Worm (Caenorhabditis elegans) whole organism, young adult: Measurements from ENCODE around the gene F55F10.1.
"Not testable (repeated sequence)": the region's sequence is repeated elsewhere in the genome, so short reads cannot be mapped to it uniquely, and the experiment has no call there.

Experiments used
- B0019.2 ChIP-seq: fragments of 200-800 bp; sonication (Bioruptor generic); conservative IDR thresholded peaks from 2 replicates; pipeline ENCODE4 v1.3.6; 2022; ENCODE audit warnings: missing genetic modification reagents, missing genetic modification characterization, missing compliant biosample characterization
- B0336.3 ChIP-seq: fragments of 200-800 bp; sonication (Bioruptor generic); IDR thresholded peaks from 2 replicates; pipeline ENCODE4 v1.3.6; 2022; ENCODE audit warnings: missing genetic modification characterization, missing compliant biosample characterization
- D2030.7 ChIP-seq: fragments of 200-800 bp; sonication (Bioruptor generic); IDR thresholded peaks from 2 replicates; pipeline ENCODE4 v1.3.6; 2022; ENCODE audit warnings: missing genetic modification reagents, missing genetic modification characterization, missing compliant biosample characterization
- F33H1.4 ChIP-seq: fragments of 200-800 bp; sonication (Bioruptor generic); IDR thresholded peaks from 2 replicates; pipeline ENCODE4 v1.3.6; 2022; ENCODE audit warnings: missing genetic modification reagents, missing genetic modification characterization, missing compliant biosample characterization
- F39B2.1 ChIP-seq: fragments of 200-800 bp; sonication (Bioruptor generic); IDR thresholded peaks from 2 replicates; pipeline ENCODE4 v1.3.6; 2022; ENCODE audit warnings: missing genetic modification reagents, missing genetic modification characterization, missing compliant biosample characterization
- F49E8.2 ChIP-seq: sonication (generic microtip); optimal IDR thresholded peaks from 3 replicates; lab custom pipeline; 2017; ENCODE audit warnings: missing genetic modification characterization, mild to moderate bottlenecking, missing compliant biosample characterization, antibody characterized with exemption, moderate library complexity; ENCODE audit not compliant: insufficient read depth
- F52B5.7 ChIP-seq: sonication (generic microtip); optimal IDR thresholded peaks from 2 replicates; lab custom pipeline; 2016; ENCODE audit warnings: mild to moderate bottlenecking, missing genetic modification characterization, missing compliant biosample characterization
- T07F8.4 ChIP-seq: sonication (generic microtip); optimal IDR thresholded peaks from 2 replicates; lab custom pipeline; 2016; ENCODE audit warnings: mild to moderate bottlenecking, missing genetic modification characterization, moderate library complexity, missing compliant biosample characterization
- Y56A3A.18 ChIP-seq: fragments of 200-800 bp; sonication (Bioruptor generic); IDR thresholded peaks from 2 replicates; pipeline ENCODE4 v1.3.6; 2022; ENCODE audit warnings: missing genetic modification reagents, missing genetic modification characterization, missing compliant biosample characterization
- Y79H2A.3 ChIP-seq: fragments of 200-800 bp; sonication (Bioruptor generic); conservative IDR thresholded peaks from 2 replicates; pipeline ENCODE4 v1.3.6; 2022; ENCODE audit warnings: missing genetic modification reagents, missing genetic modification characterization, missing compliant biosample characterization
- Y95B8A.8 ChIP-seq: fragments of 200-800 bp; sonication (Bioruptor generic); IDR thresholded peaks from 2 replicates; pipeline ENCODE4 v1.3.6; 2022; ENCODE audit warnings: missing genetic modification reagents, missing genetic modification characterization, missing compliant biosample characterization
- ama-1 ChIP-seq, 3 experiments: fragments of 150-350 bp in 1 of 3; sonication (generic microtip) in 2 of 3; optimal IDR thresholded peaks; 2 replicates each; lab custom pipeline; 2014 to 2018; ENCODE audit warnings: missing biosample characterization in 2 of 3, missing genetic modification characterization in 2 of 3, missing genetic modification reagents in 2 of 3
- athp-1 ChIP-seq: sonication (generic microtip); optimal IDR thresholded peaks from 2 replicates; lab custom pipeline; 2017; ENCODE audit warnings: mild to moderate bottlenecking, missing genetic modification characterization, missing compliant biosample characterization
- attf-5 ChIP-seq: fragments of 200-800 bp; sonication (Bioruptor generic); optimal IDR thresholded peaks from 2 replicates; lab custom pipeline; 2018; ENCODE audit warnings: mild to moderate bottlenecking, missing genetic modification characterization, missing compliant biosample characterization
- attf-6 ChIP-seq: fragments of 200-800 bp; sonication (Bioruptor generic); IDR thresholded peaks from 2 replicates; pipeline ENCODE4 v1.3.6; 2022; ENCODE audit warnings: missing genetic modification reagents, missing genetic modification characterization, missing compliant biosample characterization
- bed-1 ChIP-seq: fragments of 200-800 bp; sonication (Bioruptor generic); IDR thresholded peaks from 2 replicates; pipeline ENCODE4 v1.3.6; 2022; ENCODE audit warnings: missing genetic modification reagents, missing genetic modification characterization, missing compliant biosample characterization
- cebp-1 ChIP-seq, 2 experiments: fragments of 200-800 bp in 1 of 2; sonication (Bioruptor generic) in 1 of 2; sonication (generic microtip) in 1 of 2; IDR thresholded peaks in 1 of 2; optimal IDR thresholded peaks in 1 of 2; 2 replicates each; pipeline versions ENCODE4 v1.3.6 to Lab custom; 2017 to 2022; ENCODE audit warnings: missing compliant biosample characterization in 2 of 2, missing genetic modification characterization in 2 of 2, mild to moderate bottlenecking in 1 of 2, missing genetic modification reagents in 1 of 2, moderate library complexity in 1 of 2
- cebp-2 ChIP-seq: fragments of 200-800 bp; sonication (Bioruptor generic); IDR thresholded peaks from 2 replicates; pipeline ENCODE4 v1.3.6; 2022; ENCODE audit warnings: missing genetic modification characterization, missing compliant biosample characterization
- ceh-58 ChIP-seq: fragments of 200-800 bp; sonication (Bioruptor generic); IDR thresholded peaks from 2 replicates; pipeline ENCODE4 v1.3.6; 2022; ENCODE audit warnings: missing genetic modification characterization, missing compliant biosample characterization
- ceh-91 ChIP-seq: fragments of 200-800 bp; sonication (Bioruptor generic); IDR thresholded peaks from 2 replicates; pipeline ENCODE4 v1.3.6; 2022; ENCODE audit warnings: missing genetic modification reagents, missing genetic modification characterization, missing compliant biosample characterization
- dox-1 ChIP-seq: fragments of 200-800 bp; sonication (Bioruptor generic); IDR thresholded peaks from 2 replicates; pipeline ENCODE4 v1.3.6; 2022; ENCODE audit warnings: missing genetic modification reagents, missing genetic modification characterization, missing compliant biosample characterization
- ekl-4 ChIP-seq: fragments of 200-800 bp; sonication (Bioruptor generic); IDR thresholded peaks from 2 replicates; pipeline ENCODE4 v1.3.6; 2022; ENCODE audit warnings: missing genetic modification reagents, missing genetic modification characterization, missing compliant biosample characterization
- hrde-1 ChIP-seq: sonication (generic microtip); optimal IDR thresholded peaks from 2 replicates; lab custom pipeline; 2016; ENCODE audit warnings: missing genetic modification characterization, mild to moderate bottlenecking, missing compliant biosample characterization, moderate library complexity, missing genotype, missing genetic modification reagents, borderline replicate concordance
- hsf-1 ChIP-seq: fragments of 200-800 bp; sonication (Bioruptor generic); IDR thresholded peaks from 2 replicates; pipeline ENCODE4 v1.3.6; 2022; ENCODE audit warnings: missing genetic modification reagents, missing genetic modification characterization, missing compliant biosample characterization
- lin-26 ChIP-seq: fragments of 200-800 bp; sonication (Bioruptor generic); IDR thresholded peaks from 2 replicates; pipeline ENCODE4 v1.3.6; 2022; ENCODE audit warnings: missing genetic modification reagents, missing genetic modification characterization, missing compliant biosample characterization
- lsl-1 ChIP-seq: fragments of 200-800 bp; sonication (Bioruptor generic); optimal IDR thresholded peaks from 2 replicates; lab custom pipeline; 2018; ENCODE audit warnings: mild to moderate bottlenecking, missing genetic modification characterization, moderate library complexity, missing compliant biosample characterization
- madf-3 ChIP-seq: fragments of 200-800 bp; sonication (Bioruptor generic); IDR thresholded peaks from 2 replicates; pipeline ENCODE4 v1.3.6; 2022; ENCODE audit warnings: missing genetic modification reagents, missing genetic modification characterization, missing compliant biosample characterization
- madf-6 ChIP-seq: fragments of 200-800 bp; sonication (Bioruptor generic); IDR thresholded peaks from 2 replicates; pipeline ENCODE4 v1.3.6; 2022; ENCODE audit warnings: missing genetic modification reagents, missing genetic modification characterization, missing compliant biosample characterization
- nfya-2 ChIP-seq: fragments of 200-800 bp; sonication (Bioruptor generic); IDR thresholded peaks from 2 replicates; pipeline ENCODE4 v1.3.6; 2022; ENCODE audit warnings: missing genetic modification reagents, missing genetic modification characterization, missing compliant biosample characterization
- nfyb-1 ChIP-seq: fragments of 200-800 bp; sonication (Bioruptor generic); IDR thresholded peaks from 2 replicates; pipeline ENCODE4 v1.3.6; 2022; ENCODE audit warnings: missing genetic modification reagents, missing genetic modification characterization, missing compliant biosample characterization
- nhr-80 ChIP-seq: sonication (generic microtip); optimal IDR thresholded peaks from 2 replicates; lab custom pipeline; 2016; ENCODE audit warnings: missing genetic modification characterization, missing compliant biosample characterization
- pbrm-1 ChIP-seq: fragments of 200-800 bp; sonication (Bioruptor generic); IDR thresholded peaks from 2 replicates; pipeline ENCODE4 v1.3.6; 2022; ENCODE audit warnings: missing genetic modification reagents, missing genetic modification characterization, missing compliant biosample characterization
- rec-8 ChIP-seq, 2 experiments: sonication (generic microtip); optimal IDR thresholded peaks; 2 replicates each; lab custom pipeline; 2016; ENCODE audit warnings: mild to moderate bottlenecking in 2 of 2, missing genetic modification characterization in 2 of 2, missing genetic modification reagents in 2 of 2, missing genotype in 2 of 2, missing biosample characterization in 1 of 2, missing compliant biosample characterization in 1 of 2, moderate library complexity in 1 of 2
- snpc-1.1 ChIP-seq: sonication (generic microtip); optimal IDR thresholded peaks from 2 replicates; lab custom pipeline; 2017; ENCODE audit warnings: missing genetic modification characterization, mild to moderate bottlenecking, missing compliant biosample characterization, antibody characterized with exemption, moderate library complexity, missing genotype, missing genetic modification reagents; ENCODE audit not compliant: insufficient read depth
- snpc-4 ChIP-seq, 5 experiments: fragments of 150-350 bp in 1 of 5; sonication (generic microtip) in 4 of 5; optimal IDR thresholded peaks; 2 replicates each; lab custom pipeline; 2014 to 2018; ENCODE audit warnings: missing genetic modification characterization in 5 of 5, missing biosample characterization in 3 of 5, antibody characterized with exemption in 2 of 5, mild to moderate bottlenecking in 2 of 5, missing compliant biosample characterization in 2 of 5, missing genotype in 2 of 5, moderate library complexity in 2 of 5, missing genetic modification reagents in 1 of 5
- tbp1 ChIP-seq: fragments of 200-800 bp; sonication (Bioruptor generic); optimal IDR thresholded peaks from 2 replicates; lab custom pipeline; 2018; ENCODE audit warnings: mild to moderate bottlenecking, missing genetic modification characterization, missing compliant biosample characterization
- tlf-1 ChIP-seq: fragments of 200-800 bp; sonication (Bioruptor generic); optimal IDR thresholded peaks from 2 replicates; lab custom pipeline; 2018; ENCODE audit warnings: mild to moderate bottlenecking, missing genetic modification characterization, missing compliant biosample characterization
- xnd-1 ChIP-seq: sonication (generic microtip); optimal IDR thresholded peaks from 2 replicates; lab custom pipeline; 2016; ENCODE audit warnings: missing genotype, missing genetic modification reagents, missing genetic modification characterization, missing compliant biosample characterization
- zfh-2 ChIP-seq: fragments of 200-800 bp; sonication (Bioruptor generic); conservative IDR thresholded peaks from 2 replicates; pipeline ENCODE4 v1.3.6; 2022; ENCODE audit warnings: missing genetic modification reagents, missing genetic modification characterization, missing compliant biosample characterization
- ztf-25 ChIP-seq: fragments of 200-800 bp; sonication (Bioruptor generic); IDR thresholded peaks from 2 replicates; pipeline ENCODE4 v1.3.6; 2022; ENCODE audit warnings: missing genetic modification reagents, missing genetic modification characterization, missing compliant biosample characterization

Gene F55F10.1

ce11 chrIV:4369116-4369515 is 8.5 kb downstream of the F55F10.1 start:
- TF ChIP-seq attf-5 (GFP tag; lab: Kevin White, UChicago), result no peak
- 0 out of 2 replicates have a peak, but pooled peaks have one; percentile 8 for TF ChIP-seq zfh-2 (GFP tag; lab: Robert Waterston, UW)
- TF ChIP-seq cebp-2 (GFP tag; lab: Robert Waterston, UW), result no peak

ce11 chrIV:4386351-4386750 is 25.7 kb downstream of the F55F10.1 start, which contains the start of gene tald-1:
tald-1 (plus strand) TSS chrIV:4386651.
- TF ChIP-seq T07F8.4 (tag; lab: Kevin White, UChicago) (no peak), nhr-80 (tag; lab: Kevin White, UChicago) (peak; percentile 14), ama-1 (optimal IDR thresholded peaks at IDR 0.05; lab: Kevin White, UChicago) (no peak), ama-1 (GFP tag; optimal IDR thresholded peaks at IDR 0.05; lab: Kevin White, UChicago) (peak; percentile 5 to 29), nfya-2 (GFP tag; lab: Robert Waterston, UW) (no peak), snpc-4 (GFP tag; optimal IDR thresholded peaks at IDR 0.05; lab: Kevin White, UChicago) (no peak), snpc-4 (tag; optimal IDR thresholded peaks at IDR 0.05; lab: Kevin White, UChicago) (peak in 1 of 4 experiments; percentile 7), lsl-1 (no peak)

- TF ChIP-seq D2030.7 (GFP tag; lab: Robert Waterston, UW) (peak; percentile 76), athp-1 (tag; lab: Kevin White, UChicago) (peak; percentile 55), ztf-25 (GFP tag; lab: Robert Waterston, UW) (peak; percentile 73; the same call in 1 of the 2 replicates), Y56A3A.18 (peak; percentile 88), F33H1.4 (peak; percentile 57), F49E8.2 (tag; lab: Kevin White, UChicago) (peak; percentile 84), F39B2.1 (GFP tag; lab: Robert Waterston, UW) (peak; percentile 87; the same call in 1 of the 2 replicates), madf-3 (GFP tag; lab: Robert Waterston, UW) (peak; percentile 91), B0019.2 (0 out of 2 replicates have a peak, but pooled peaks have one; percentile 13), ama-1 (GFP tag; optimal IDR thresholded peaks at IDR 0.05; lab: Kevin White, UChicago) (peak in 1 of 2 experiments; percentile 49), ekl-4 (peak; percentile 74), Y95B8A.8 (peak; percentile 75), tbp1 (peak; percentile 59), ceh-58 (GFP tag; lab: Robert Waterston, UW) (peak; percentile 82), bed-1 (peak; percentile 28; the same call in 1 of the 2 replicates), pbrm-1 (GFP tag; lab: Robert Waterston, UW) (peak; percentile 57; the same call in 1 of the 2 replicates), nfyb-1 (GFP tag; lab: Robert Waterston, UW) (peak; percentile 74), madf-6 (GFP tag; lab: Robert Waterston, UW) (peak; percentile 87), tlf-1 (GFP tag; lab: Kevin White, UChicago) (peak; percentile 68), rec-8 (tag; optimal IDR thresholded peaks at IDR 0.05; lab: Kevin White, UChicago) (peak in 1 of 2 experiments; percentile 54), hsf-1 (GFP tag; lab: Robert Waterston, UW) (peak; percentile 86), Y79H2A.3 (GFP tag; lab: Robert Waterston, UW) (0 out of 2 replicates have a peak, but pooled peaks have one; percentile 22), snpc-4 (GFP tag; optimal IDR thresholded peaks at IDR 0.05; lab: Kevin White, UChicago) (peak; percentile 6), snpc-4 (tag; optimal IDR thresholded peaks at IDR 0.05; lab: Kevin White, UChicago) (peak in 2 of 4 experiments; percentile 42 to 53), hrde-1 (tag; lab: Kevin White, UChicago) (peak; percentile 95), lin-26 (peak; percentile 89), cebp-1 (tag; optimal IDR thresholded peaks at IDR 0.05; lab: Kevin White, UChicago) (peak; percentile 47), B0336.3 (GFP tag; lab: Robert Waterston, UW) (peak; percentile 72), ceh-91 (GFP tag; lab: Robert Waterston, UW) (peak; percentile 21; the same call in 1 of the 2 replicates), attf-6 (peak; percentile 88), xnd-1 (tag; lab: Kevin White, UChicago) (peak; percentile 25), lsl-1 (peak; percentile 54), dox-1 (GFP tag; lab: Robert Waterston, UW) (peak; percentile 78), snpc-1.1 (peak; percentile 34), F52B5.7 (tag; lab: Kevin White, UChicago) (peak; percentile 69)
- TF ChIP-seq ama-1 (optimal IDR thresholded peaks at IDR 0.05; lab: Kevin White, UChicago); cebp-1 (GFP tag; IDR thresholded peaks at IDR 0.05; lab: Robert Waterston, UW): not testable (repeated sequence)
Measured at ce11 chrIV:4388854-4389253, 28.2 kb downstream of the F55F10.1 start.
